Fruit fly (Drosophila melanogaster): ENCODE measurements around the gene Arf1.
A peak's percentile ranks its signal among the peaks of the same experiment; 100 is the strongest.

The Arf1 gene

DNA sequence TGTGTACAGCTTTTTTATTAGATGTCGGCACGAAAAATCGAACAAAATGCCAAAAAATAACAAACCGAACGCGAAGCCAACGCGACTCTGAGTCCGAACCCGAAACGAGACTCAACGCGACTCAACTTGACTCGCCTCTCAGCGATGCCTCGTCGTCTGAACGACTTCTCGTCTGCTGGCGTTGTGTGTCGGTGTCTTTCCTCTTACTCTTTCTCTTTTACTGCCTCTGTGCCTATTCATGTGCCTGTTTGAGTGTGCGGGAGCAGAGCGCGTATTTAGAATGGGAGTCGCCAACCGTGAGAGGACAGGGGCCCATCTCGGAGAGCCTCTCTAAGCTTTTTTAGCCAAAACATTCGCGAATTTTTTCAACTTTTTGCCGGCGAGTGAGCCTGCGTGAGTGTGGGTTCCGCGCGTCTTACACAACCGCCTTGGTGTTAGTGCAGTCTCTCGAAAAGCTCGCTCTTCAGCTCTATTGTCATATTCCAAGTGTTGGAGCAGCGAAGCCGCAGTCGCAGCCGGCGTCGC, 47.3 kb downstream of the Arf1 start:
- TF ChIP-seq ftz-f1 (GFP tag; optimal IDR thresholded peaks at IDR 0.05): peak; percentile 30
- TF ChIP-seq sna (GFP tag; IDR thresholded peaks at IDR 0.05; ENCODE audit: partially characterized antibody): 0 out of 2 replicates have a peak, but pooled peaks have one; percentile 52
- TF ChIP-seq ci (GFP tag; IDR thresholded peaks at IDR 0.05): 0 out of 3 replicates have a peak, but pooled peaks have one; percentile 35
- no peak for TF ChIP-seq pho (GFP tag; optimal IDR thresholded peaks at IDR 0.05)
- peak; percentile 15; the same call in 1 of the 3 replicates for TF ChIP-seq z (GFP tag; IDR thresholded peaks at IDR 0.05)
- peak; percentile 25 for TF ChIP-seq ewg (GFP tag; optimal IDR thresholded peaks at IDR 0.05)
- no peak for TF ChIP-seq slou (GFP tag; optimal IDR thresholded peaks at IDR 0.05)
- TF ChIP-seq CG10543 (GFP tag; optimal IDR thresholded peaks at IDR 0.05): peak; percentile 69
- peak; percentile 95 for TF ChIP-seq Deaf1 (tag; optimal IDR thresholded peaks at IDR 0.05)
- TF ChIP-seq caup (GFP tag; optimal IDR thresholded peaks at IDR 0.05; ENCODE audit: severe bottlenecking): peak; percentile 12
- TF ChIP-seq CG12155 (GFP tag; optimal IDR thresholded peaks at IDR 0.05): peak; percentile 30
- peak; percentile 61; the same call in 1 of the 2 replicates for TF ChIP-seq CG32532 (GFP tag; IDR thresholded peaks at IDR 0.05)
- peak; percentile 30; the same call in 1 of the 2 replicates for TF ChIP-seq Bgb (GFP tag; IDR thresholded peaks at IDR 0.05; ENCODE audit: partially characterized antibody)
- peak; percentile 63; the same call in 1 of the 3 replicates for TF ChIP-seq CG34224 (GFP tag; IDR thresholded peaks at IDR 0.05; ENCODE audit: partially characterized antibody)
- no peak for TF ChIP-seq sima (GFP tag; optimal IDR thresholded peaks at IDR 0.05)
- no peak for TF ChIP-seq bab2 (GFP tag; optimal IDR thresholded peaks at IDR 0.05)
- peak; percentile 69 for TF ChIP-seq sqz (GFP tag; optimal IDR thresholded peaks at IDR 0.05)
- TF ChIP-seq toy (GFP tag; IDR thresholded peaks at IDR 0.05): no peak
- peak; percentile 41 for TF ChIP-seq B-H2 (GFP tag; optimal IDR thresholded peaks at IDR 0.05)
- TF ChIP-seq CG4424 (GFP tag; optimal IDR thresholded peaks at IDR 0.05): no peak
- no peak for TF ChIP-seq vfl (GFP tag; optimal IDR thresholded peaks at IDR 0.05)
- peak; percentile 11 for TF ChIP-seq CG17568 (GFP tag; optimal IDR thresholded peaks at IDR 0.05)
- peak; percentile 4 for TF ChIP-seq CG34376 (GFP tag; optimal IDR thresholded peaks at IDR 0.05)
- TF ChIP-seq CG12071 (GFP tag; optimal IDR thresholded peaks at IDR 0.05): no peak
- TF ChIP-seq chinmo (GFP tag; IDR thresholded peaks at IDR 0.05; ENCODE audit: partially characterized antibody): peak; percentile 90; the same call in 3 of the 4 replicates
- TF ChIP-seq corto (GFP tag; optimal IDR thresholded peaks at IDR 0.05): peak; percentile 48
- peak; percentile 33; the same call in 1 of the 2 replicates for TF ChIP-seq seq (GFP tag; IDR thresholded peaks at IDR 0.05)
- 0 out of 2 replicates have a peak, but pooled peaks have one; percentile 14 for TF ChIP-seq CG9932 (GFP tag; IDR thresholded peaks at IDR 0.05)
- no peak for TF ChIP-seq CG1792 (GFP tag; optimal IDR thresholded peaks at IDR 0.05)
- TF ChIP-seq CG13296 (GFP tag; optimal IDR thresholded peaks at IDR 0.05): peak; percentile 19
- TF ChIP-seq Lim3 (GFP tag; IDR thresholded peaks at IDR 0.05): no peak
- TF ChIP-seq Dll (GFP tag; IDR thresholded peaks at IDR 0.05; ENCODE audit: partially characterized antibody): 0 out of 4 replicates have a peak, but pooled peaks have one; percentile 23
- TF ChIP-seq grau (tag; optimal IDR thresholded peaks at IDR 0.05): no peak
- TF ChIP-seq CG13894 (tag; optimal IDR thresholded peaks at IDR 0.05): peak; percentile 14
- peak; percentile 54 for TF ChIP-seq nom (GFP tag; optimal IDR thresholded peaks at IDR 0.05)
- peak; percentile 62 for TF ChIP-seq Hand (GFP tag; optimal IDR thresholded peaks at IDR 0.05)
- peak; percentile 85 to 99 for TF ChIP-seq Trl (optimal IDR thresholded peaks at IDR 0.05)
- no peak for TF ChIP-seq Trl (GFP tag; optimal IDR thresholded peaks at IDR 0.05)
- TF ChIP-seq Dip3 (GFP tag; optimal IDR thresholded peaks at IDR 0.05): no peak
- TF ChIP-seq Dbx (GFP tag; IDR thresholded peaks at IDR 0.05): peak; percentile 67; the same call in 2 of the 3 replicates
- no peak for TF ChIP-seq Atf6 (GFP tag; IDR thresholded peaks at IDR 0.05)
- TF ChIP-seq bowl (GFP tag; IDR thresholded peaks at IDR 0.05): no peak
- TF ChIP-seq cwo (GFP tag; optimal IDR thresholded peaks at IDR 0.05): peak; percentile 17
- TF ChIP-seq row (GFP tag; IDR thresholded peaks at IDR 0.05): peak; percentile 29; the same call in 1 of the 3 replicates
- peak in 1 of 2 experiments; percentile 44 for TF ChIP-seq bsh (GFP tag; optimal IDR thresholded peaks at IDR 0.05)
- TF ChIP-seq vvl (GFP tag; IDR thresholded peaks at IDR 0.05): peak; percentile 11; the same call in 1 of the 2 replicates
- TF ChIP-seq lbe (GFP tag; optimal IDR thresholded peaks at IDR 0.05): peak; percentile 91
- TF ChIP-seq luna (GFP tag; optimal IDR thresholded peaks at IDR 0.05): no peak
- peak; percentile 75 for TF ChIP-seq crol (GFP tag; IDR thresholded peaks at IDR 0.05)

Measured in whole organism, embryonic.